Worm (Caenorhabditis elegans) whole organism, L3 larva: ENCODE results near the gene F31F7.1.
A peak's percentile ranks its signal among the peaks of the same experiment; 100 is the strongest.

Source experiments
- R02D3.7 ChIP-seq: fragments of 150-350 bp; optimal IDR thresholded peaks from 2 replicates; lab custom pipeline; 2014; ENCODE audit warnings: missing biosample characterization, missing genetic modification characterization
- ZK546.5 ChIP-seq: sonication (generic microtip); optimal IDR thresholded peaks from 2 replicates; lab custom pipeline; 2017; ENCODE audit warnings: missing biosample characterization, missing genetic modification characterization
- aly-2 ChIP-seq: fragments of 150-350 bp; optimal IDR thresholded peaks from 2 replicates; lab custom pipeline; 2014; ENCODE audit warnings: missing biosample characterization, missing genetic modification characterization
- ama-1 ChIP-seq: fragments of 150-350 bp; optimal IDR thresholded peaks from 2 replicates; lab custom pipeline; 2018
- ceh-16 ChIP-seq: sonication (generic microtip); optimal IDR thresholded peaks from 2 replicates; lab custom pipeline; 2017; ENCODE audit warnings: missing biosample characterization, missing genetic modification characterization
- ceh-28 ChIP-seq: fragments of 150-350 bp; optimal IDR thresholded peaks from 2 replicates; lab custom pipeline; 2014; ENCODE audit warnings: missing biosample characterization, missing genetic modification reagents, missing genetic modification characterization
- ceh-82 ChIP-seq: fragments of 150-350 bp; optimal IDR thresholded peaks from 2 replicates; lab custom pipeline; 2014; ENCODE audit warnings: missing biosample characterization, missing genetic modification characterization
- ceh-9 ChIP-seq: sonication (generic microtip); optimal IDR thresholded peaks from 2 replicates; lab custom pipeline; 2018; ENCODE audit warnings: missing biosample characterization, missing genetic modification characterization
- daf-12 ChIP-seq: fragments of 150-350 bp; optimal IDR thresholded peaks from 2 replicates; lab custom pipeline; 2014; ENCODE audit warnings: missing biosample characterization, missing genetic modification reagents, missing genetic modification characterization
- egl-27 ChIP-seq: sonication (generic microtip); optimal IDR thresholded peaks from 4 replicates; lab custom pipeline; 2017; ENCODE audit warnings: missing biosample characterization, missing genetic modification reagents, missing genetic modification characterization
- egl-5 ChIP-seq: fragments of 150-350 bp; optimal IDR thresholded peaks from 2 replicates; lab custom pipeline; 2017; ENCODE audit warnings: missing biosample characterization, missing genetic modification reagents, missing genetic modification characterization, inconsistent platforms
- elt-1 ChIP-seq: fragments of 150-350 bp; optimal IDR thresholded peaks from 2 replicates; lab custom pipeline; 2014; ENCODE audit warnings: missing biosample characterization, missing genetic modification characterization
- elt-2 ChIP-seq: sonication (generic microtip); optimal IDR thresholded peaks from 2 replicates; lab custom pipeline; 2016; ENCODE audit warnings: missing genetic modification reagents, mild to moderate bottlenecking, missing genetic modification characterization, missing compliant biosample characterization
- elt-3 ChIP-seq, 3 experiments: fragments of 150-350 bp in 1 of 3; sonication (generic microtip) in 2 of 3; optimal IDR thresholded peaks; 2 replicates in 2 of 3; 4 replicates in 1 of 3; lab custom pipeline; 2014 to 2017; ENCODE audit warnings: missing biosample characterization in 3 of 3, missing genetic modification characterization in 3 of 3
- eor-1 ChIP-seq, 2 experiments: fragments of 150-350 bp; optimal IDR thresholded peaks; 2 replicates each; lab custom pipeline; 2014 to 2018; ENCODE audit warnings: missing biosample characterization in 2 of 2, missing genetic modification characterization in 2 of 2
- fkh-10 ChIP-seq: sonication (generic microtip); optimal IDR thresholded peaks from 2 replicates; lab custom pipeline; 2017; ENCODE audit warnings: missing biosample characterization, missing genetic modification reagents, missing genetic modification characterization
- fkh-2 ChIP-seq: fragments of 150-350 bp; optimal IDR thresholded peaks from 2 replicates; lab custom pipeline; 2014; ENCODE audit warnings: missing biosample characterization, missing genetic modification reagents, missing genetic modification characterization
- fos-1 ChIP-seq: fragments of 150-350 bp; optimal IDR thresholded peaks from 2 replicates; lab custom pipeline; 2014; ENCODE audit warnings: missing biosample characterization, missing genetic modification characterization
- hmg-11 ChIP-seq: sonication (generic microtip); optimal IDR thresholded peaks from 2 replicates; lab custom pipeline; 2016; ENCODE audit warnings: missing genetic modification characterization, missing compliant biosample characterization
- jun-1 ChIP-seq: fragments of 150-350 bp; optimal IDR thresholded peaks from 2 replicates; lab custom pipeline; 2014; ENCODE audit warnings: missing biosample characterization, missing genetic modification reagents, missing genetic modification characterization
- lin-15B ChIP-seq: fragments of 150-350 bp; optimal IDR thresholded peaks from 2 replicates; lab custom pipeline; 2014; ENCODE audit warnings: missing biosample characterization, missing genetic modification characterization
- lsy-12 ChIP-seq: sonication (generic microtip); optimal IDR thresholded peaks from 2 replicates; lab custom pipeline; 2016; ENCODE audit warnings: mild to moderate bottlenecking, missing genetic modification characterization, missing compliant biosample characterization
- mdl-1 ChIP-seq: fragments of 150-350 bp; optimal IDR thresholded peaks from 2 replicates; lab custom pipeline; 2014; ENCODE audit warnings: missing biosample characterization, missing genetic modification characterization
- mml-1 ChIP-seq: fragments of 150-350 bp; sonication (generic microtip); optimal IDR thresholded peaks from 3 replicates; lab custom pipeline; 2014; ENCODE audit warnings: missing biosample characterization, missing genetic modification characterization
- nfya-1 ChIP-seq: sonication (generic microtip); optimal IDR thresholded peaks from 2 replicates; lab custom pipeline; 2017; ENCODE audit warnings: missing genetic modification characterization, mild to moderate bottlenecking, missing compliant biosample characterization, antibody characterized with exemption, moderate library complexity; ENCODE audit not compliant: insufficient read depth
- nhr-11 ChIP-seq: fragments of 150-350 bp; optimal IDR thresholded peaks from 2 replicates; lab custom pipeline; 2014; ENCODE audit warnings: missing biosample characterization, missing genetic modification characterization
- nhr-12 ChIP-seq: fragments of 150-350 bp; optimal IDR thresholded peaks from 2 replicates; lab custom pipeline; 2014; ENCODE audit warnings: missing biosample characterization, missing genetic modification characterization
- nhr-237 ChIP-seq: fragments of 150-350 bp; optimal IDR thresholded peaks from 2 replicates; lab custom pipeline; 2014; ENCODE audit warnings: missing biosample characterization, missing genetic modification characterization
- nhr-25 ChIP-seq: sonication (generic microtip); optimal IDR thresholded peaks from 2 replicates; lab custom pipeline; 2017; ENCODE audit warnings: missing biosample characterization, missing genetic modification characterization
- nhr-28 ChIP-seq: fragments of 150-350 bp; optimal IDR thresholded peaks from 2 replicates; lab custom pipeline; 2014; ENCODE audit warnings: missing biosample characterization, missing genetic modification characterization
- nhr-43 ChIP-seq: sonication (generic microtip); optimal IDR thresholded peaks from 2 replicates; lab custom pipeline; 2016; ENCODE audit warnings: mild to moderate bottlenecking, missing genetic modification characterization, missing compliant biosample characterization; ENCODE audit not compliant: poor library complexity, severe bottlenecking
- nhr-67 ChIP-seq: fragments of 150-350 bp; optimal IDR thresholded peaks from 2 replicates; lab custom pipeline; 2014; ENCODE audit warnings: missing biosample characterization, missing genetic modification characterization
- nhr-76 ChIP-seq: fragments of 150-350 bp; sonication (generic microtip); optimal IDR thresholded peaks from 5 replicates; lab custom pipeline; 2014; ENCODE audit warnings: missing biosample characterization, missing genetic modification characterization
- nhr-77 ChIP-seq: fragments of 150-350 bp; optimal IDR thresholded peaks from 2 replicates; lab custom pipeline; 2014; ENCODE audit warnings: missing biosample characterization, missing genetic modification characterization
- pha-4 ChIP-seq: fragments of 150-350 bp; optimal IDR thresholded peaks from 2 replicates; lab custom pipeline; 2014; ENCODE audit warnings: missing biosample characterization, missing genetic modification reagents, missing genetic modification characterization
- pqm-1 ChIP-seq: fragments of 150-350 bp; optimal IDR thresholded peaks from 2 replicates; lab custom pipeline; 2017; ENCODE audit warnings: missing biosample characterization, missing genetic modification characterization, inconsistent platforms
- sea-2 ChIP-seq: fragments of 150-350 bp; sonication (generic microtip); optimal IDR thresholded peaks from 4 replicates; lab custom pipeline; 2014; ENCODE audit warnings: missing biosample characterization, missing genetic modification reagents, missing genetic modification characterization
- snpc-4 ChIP-seq: fragments of 150-350 bp; optimal IDR thresholded peaks from 2 replicates; lab custom pipeline; 2014; ENCODE audit warnings: missing biosample characterization, missing genetic modification characterization
- tbx-2 ChIP-seq: sonication (generic microtip); optimal IDR thresholded peaks from 2 replicates; lab custom pipeline; 2016; ENCODE audit warnings: mild to moderate bottlenecking, missing genetic modification characterization, missing compliant biosample characterization
- unc-39 ChIP-seq: sonication (generic microtip); optimal IDR thresholded peaks from 4 replicates; lab custom pipeline; 2017; ENCODE audit warnings: missing biosample characterization, missing genetic modification characterization
- unc-62 ChIP-seq: fragments of 150-350 bp; sonication (generic microtip); optimal IDR thresholded peaks from 4 replicates; lab custom pipeline; 2014; ENCODE audit warnings: missing biosample characterization, missing genetic modification reagents, missing genetic modification characterization
- zag-1 ChIP-seq: fragments of 150-350 bp; optimal IDR thresholded peaks from 2 replicates; lab custom pipeline; 2014; ENCODE audit warnings: missing biosample characterization, missing genetic modification characterization
- ztf-11 ChIP-seq: fragments of 150-350 bp; optimal IDR thresholded peaks from 2 replicates; lab custom pipeline; 2014; ENCODE audit warnings: missing biosample characterization, missing genetic modification characterization
- ztf-4 ChIP-seq: fragments of 150-350 bp; optimal IDR thresholded peaks from 2 replicates; lab custom pipeline; 2014; ENCODE audit warnings: missing biosample characterization, missing genetic modification characterization

Gene F31F7.1

DNA sequence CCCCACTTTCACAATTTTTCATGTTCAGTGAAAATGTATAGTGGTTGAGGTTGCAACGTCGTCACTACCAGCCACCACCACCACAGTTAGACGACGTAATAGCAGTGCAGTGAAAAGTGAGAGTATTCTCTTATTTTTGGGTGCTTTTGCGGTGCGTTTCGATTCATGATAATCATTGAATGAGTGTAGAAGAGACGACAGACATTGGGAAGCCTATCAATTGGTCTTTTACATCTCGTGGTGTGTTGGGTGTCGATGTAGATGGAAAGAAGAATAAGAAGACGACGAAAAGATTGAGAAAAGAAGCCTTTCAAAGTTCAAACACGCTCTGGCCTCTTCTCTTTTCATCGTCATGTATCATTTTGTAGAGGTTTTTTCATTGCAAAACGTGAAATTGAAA is 36.4 kb upstream of the F31F7.1 start (continued):
- TF ChIP-seq unc-39 (tag; lab: Kevin White, UChicago) = no peak
- no peak for TF ChIP-seq fos-1 (tag; lab: Kevin White, UChicago)
- TF ChIP-seq pqm-1 = peak; percentile 69
- TF ChIP-seq nhr-43 = peak; percentile 95

DNA sequence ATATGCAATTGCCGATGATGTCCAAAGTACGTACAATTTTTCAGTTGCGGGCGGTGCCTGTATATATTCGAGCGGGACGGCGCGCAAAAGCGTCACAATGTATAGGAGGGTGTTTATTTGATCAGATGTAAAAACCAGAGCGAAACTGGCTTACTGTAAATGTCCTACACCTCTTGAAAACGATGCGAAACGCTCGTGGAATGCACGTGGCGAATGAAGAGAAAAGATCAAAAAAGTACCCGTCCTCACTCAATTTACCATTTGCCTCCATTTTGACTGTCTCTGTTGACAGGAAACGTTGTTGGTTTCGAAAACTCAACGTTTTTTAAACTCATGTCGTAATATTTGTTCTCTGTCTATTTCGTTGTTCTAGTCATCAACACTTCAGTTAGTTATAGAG is 35.5 kb upstream of the F31F7.1 start:
- TF ChIP-seq pha-4 (tag; lab: Kevin White, UChicago) (peak; percentile 97), ztf-11 (no peak), nhr-43 (peak; percentile 64), unc-62 (GFP tag; lab: Kevin White, UChicago) (no peak), nhr-25 (tag; lab: Kevin White, UChicago) (peak; percentile 80), elt-2 (tag; lab: Kevin White, UChicago) (peak; percentile 54), lsy-12 (tag; lab: Kevin White, UChicago) (peak; percentile 1), nhr-28 (tag; lab: Kevin White, UChicago) (no peak), nfya-1 (tag; lab: Kevin White, UChicago) (peak; percentile 5), zag-1 (tag; lab: Kevin White, UChicago) (no peak), pqm-1 (peak; percentile 49), jun-1 (tag; lab: Kevin White, UChicago) (peak; percentile 61), mml-1 (peak; percentile 72)

DNA sequence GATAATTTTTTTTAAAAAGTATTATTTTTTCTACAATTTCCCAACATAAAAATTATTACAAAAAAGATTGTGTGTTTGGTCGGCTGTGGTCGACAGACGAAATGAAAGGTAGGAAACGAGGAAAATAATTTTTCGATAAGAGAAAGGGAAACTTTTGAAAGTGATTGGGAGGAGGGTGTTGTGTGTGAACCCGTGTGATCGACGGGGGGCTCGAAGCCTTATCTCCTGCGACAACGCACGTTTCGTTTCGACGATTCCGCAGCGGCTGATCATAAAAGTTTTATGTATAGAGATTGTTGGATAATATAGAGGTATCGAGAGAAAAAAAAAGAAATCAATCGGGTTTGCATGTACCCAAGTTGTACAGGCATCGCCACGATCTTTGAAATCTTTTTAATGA is 33.0 kb upstream of the F31F7.1 start:
- TF ChIP-seq nhr-77 (tag; lab: Kevin White, UChicago) (no peak), lsy-12 (tag; lab: Kevin White, UChicago) (no peak), mml-1 (no peak), jun-1 (tag; lab: Kevin White, UChicago) (peak; percentile 50), ztf-11 (no peak), ZK546.5 (tag; lab: Kevin White, UChicago) (no peak), elt-1 (tag; lab: Kevin White, UChicago) (no peak), pqm-1 (peak; percentile 75), mdl-1 (tag; lab: Kevin White, UChicago) (no peak), elt-2 (tag; lab: Kevin White, UChicago) (peak; percentile 91), nhr-67 (tag; lab: Kevin White, UChicago) (no peak), tbx-2 (tag; lab: Kevin White, UChicago) (no peak), daf-12 (tag; lab: Kevin White, UChicago) (no peak), elt-3 (tag; optimal IDR thresholded peaks at IDR 0.05; lab: Kevin White, UChicago) (peak in 1 of 3 experiments; percentile 47), egl-27 (no peak), lin-15B (tag; lab: Kevin White, UChicago) (no peak), zag-1 (tag; lab: Kevin White, UChicago) (no peak), nhr-28 (tag; lab: Kevin White, UChicago) (no peak), ceh-82 (tag; lab: Kevin White, UChicago) (no peak), nhr-43 (peak; percentile 70), nfya-1 (tag; lab: Kevin White, UChicago) (peak; percentile 25), fkh-10 (no peak), ceh-28 (tag; lab: Kevin White, UChicago) (no peak)

DNA sequence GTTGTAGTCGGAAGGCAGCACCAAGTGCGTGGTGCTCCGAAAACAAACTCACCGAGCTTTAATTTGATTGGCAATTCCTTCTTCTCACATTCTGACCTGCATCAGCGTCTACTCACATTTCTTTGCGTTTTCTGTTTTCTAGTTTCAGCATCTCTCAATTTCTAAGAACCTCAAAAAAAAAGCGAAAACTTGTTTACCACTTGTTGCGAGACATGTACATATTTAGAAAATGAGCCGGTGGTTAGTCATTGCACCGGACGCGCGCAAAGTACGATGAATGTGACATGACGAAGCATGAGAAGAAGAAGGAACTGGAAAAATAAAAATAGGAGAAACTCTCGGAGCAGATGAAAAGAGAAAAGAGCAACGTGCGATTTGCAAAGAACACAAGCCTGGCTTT is 31.6 kb upstream of the F31F7.1 start:
- TF ChIP-seq jun-1 (tag; lab: Kevin White, UChicago) = no peak
- TF ChIP-seq lsy-12 (tag; lab: Kevin White, UChicago) = no peak
- TF ChIP-seq zag-1 (tag; lab: Kevin White, UChicago) = no peak
- TF ChIP-seq egl-27 = no peak
- no peak for TF ChIP-seq unc-62 (GFP tag; lab: Kevin White, UChicago)
- no peak for TF ChIP-seq lin-15B (tag; lab: Kevin White, UChicago)
- TF ChIP-seq nfya-1 (tag; lab: Kevin White, UChicago) = peak; percentile 30
- TF ChIP-seq nhr-76 (tag; lab: Kevin White, UChicago) = no peak
- TF ChIP-seq R02D3.7 = no peak
- no peak for TF ChIP-seq ceh-16
- no peak for TF ChIP-seq nhr-28 (tag; lab: Kevin White, UChicago)
- TF ChIP-seq daf-12 (tag; lab: Kevin White, UChicago) = no peak
- no peak for TF ChIP-seq nhr-12 (tag; lab: Kevin White, UChicago)
- TF ChIP-seq tbx-2 (tag; lab: Kevin White, UChicago) = no peak
- TF ChIP-seq nhr-43 = no peak
- no peak for TF ChIP-seq ztf-11
- TF ChIP-seq aly-2 (tag; lab: Kevin White, UChicago) = no peak
- no peak for TF ChIP-seq sea-2
- peak; percentile 85 for TF ChIP-seq nhr-11 (tag; lab: Kevin White, UChicago)
- TF ChIP-seq ceh-9 (tag; lab: Kevin White, UChicago) = no peak
- TF ChIP-seq egl-5 = peak; percentile 4
- TF ChIP-seq nhr-237 = no peak
- TF ChIP-seq ceh-82 (tag; lab: Kevin White, UChicago) = no peak
- TF ChIP-seq nhr-67 (tag; lab: Kevin White, UChicago) = no peak
- no peak for TF ChIP-seq elt-3 (tag; optimal IDR thresholded peaks at IDR 0.05; lab: Kevin White, UChicago)
- no peak for TF ChIP-seq snpc-4 (tag; lab: Kevin White, UChicago)
- peak; percentile 48 for TF ChIP-seq hmg-11 (tag; lab: Kevin White, UChicago)
- TF ChIP-seq ZK546.5 (tag; lab: Kevin White, UChicago) = no peak
- no peak for TF ChIP-seq nhr-25 (tag; lab: Kevin White, UChicago)
- TF ChIP-seq fkh-10 = no peak
- no peak for TF ChIP-seq ama-1
- peak; percentile 10 for TF ChIP-seq pha-4 (tag; lab: Kevin White, UChicago)
- no peak for TF ChIP-seq ztf-4
- no peak for TF ChIP-seq fkh-2 (tag; lab: Kevin White, UChicago)
- no peak for TF ChIP-seq eor-1 (tag; optimal IDR thresholded peaks at IDR 0.05; lab: Kevin White, UChicago)
- peak; percentile 29 for TF ChIP-seq pqm-1
